Worm (Caenorhabditis elegans) whole organism, L4 larva: ENCODE data around the gene vem-1.

Source experiments
- F49E8.2 ChIP-seq: sonication (generic microtip); optimal IDR thresholded peaks from 2 replicates; lab custom pipeline; 2016; ENCODE audit warnings: missing compliant biosample characterization, mild to moderate bottlenecking, missing genetic modification characterization, borderline replicate concordance
- ZK337.2 ChIP-seq: fragments of 200-800 bp; sonication (Bioruptor generic); IDR thresholded peaks from 2 replicates; pipeline ENCODE4 v1.3.6; 2022; ENCODE audit warnings: missing genetic modification reagents, missing genetic modification characterization, missing compliant biosample characterization
- aly-2 ChIP-seq: sonication (generic microtip); optimal IDR thresholded peaks from 2 replicates; lab custom pipeline; 2018; ENCODE audit warnings: missing biosample characterization, missing genetic modification characterization
- ceh-82 ChIP-seq: sonication (generic microtip); optimal IDR thresholded peaks from 2 replicates; lab custom pipeline; 2017; ENCODE audit warnings: missing biosample characterization, missing genetic modification characterization
- lin-39 ChIP-seq: fragments of 150-350 bp; optimal IDR thresholded peaks from 2 replicates; lab custom pipeline; 2014; ENCODE audit warnings: missing biosample characterization, missing genetic modification reagents, missing genetic modification characterization
- lir-3 ChIP-seq: sonication (generic microtip); optimal IDR thresholded peaks from 2 replicates; lab custom pipeline; 2016; ENCODE audit warnings: mild to moderate bottlenecking, missing genetic modification characterization, missing compliant biosample characterization
- lsy-2 ChIP-seq, 2 experiments: fragments of 150-350 bp in 1 of 2; sonication (generic microtip) in 1 of 2; optimal IDR thresholded peaks; 2 replicates each; lab custom pipeline; 2014 to 2017; ENCODE audit warnings: missing biosample characterization in 2 of 2, missing genetic modification characterization in 2 of 2
- nhr-111 ChIP-seq: fragments of 200-800 bp; sonication (Bioruptor generic); optimal IDR thresholded peaks from 2 replicates; lab custom pipeline; 2018; ENCODE audit warnings: mild to moderate bottlenecking, missing genetic modification characterization, missing compliant biosample characterization
- skn-1 ChIP-seq: fragments of 150-350 bp; optimal IDR thresholded peaks from 2 replicates; lab custom pipeline; 2014; ENCODE audit warnings: missing biosample characterization, missing genetic modification characterization
- zip-2 ChIP-seq: fragments of 150-350 bp; optimal IDR thresholded peaks from 2 replicates; lab custom pipeline; 2014; ENCODE audit warnings: missing biosample characterization, missing genetic modification characterization
- ztf-11 ChIP-seq: fragments of 150-350 bp; optimal IDR thresholded peaks from 2 replicates; lab custom pipeline; 2014; ENCODE audit warnings: missing biosample characterization, missing genetic modification characterization

ce11 chrX:8086450-8086724 lies 2.0 kb downstream of the vem-1 start, which contains the start of gene dao-3:
- TF ChIP-seq lsy-2 (tag; optimal IDR thresholded peaks at IDR 0.05; lab: Kevin White, UChicago) (no peak), zip-2 (no peak), lin-39 (tag; lab: Kevin White, UChicago) (no peak), ceh-82 (tag; lab: Kevin White, UChicago) (no peak), ztf-11 (tag; lab: Kevin White, UChicago) (no peak), aly-2 (tag; lab: Kevin White, UChicago) (no peak), F49E8.2 (tag; lab: Kevin White, UChicago) (no peak), ZK337.2 (GFP tag; lab: Robert Waterston, UW) (no peak), skn-1 (no peak), nhr-111 (no peak), lir-3 (tag; lab: Kevin White, UChicago) (no peak)
